Fruit fly (Drosophila melanogaster) whole organism, embryonic: Measurements from ENCODE around the gene CG11279.
A peak's percentile ranks its signal among the peaks of the same experiment; 100 is the strongest.

Experiments
- Aef1 ChIP-seq: fragments of 200-800 bp; sonication (Bioruptor generic); IDR thresholded peaks from 3 replicates; pipeline ENCODE4 v1.3.6; 2022; ENCODE audit warnings: missing biosample characterization, missing genetic modification characterization
- CG10462 ChIP-seq: fragments of 200-800 bp; sonication (Bioruptor generic); optimal IDR thresholded peaks from 2 replicates; lab custom pipeline; 2016; ENCODE audit warnings: missing biosample characterization, missing genetic modification characterization
- CG11247 ChIP-seq: fragments of 200-800 bp; sonication (Bioruptor generic); IDR thresholded peaks from 2 replicates; pipeline ENCODE4 v1.3.6; 2022; ENCODE audit warnings: missing biosample characterization, missing genetic modification characterization
- CG12219 ChIP-seq: fragments of 200-800 bp; sonication (Bioruptor generic); optimal IDR thresholded peaks from 3 replicates; lab custom pipeline; 2018; ENCODE audit warnings: missing biosample characterization, mild to moderate bottlenecking, missing genetic modification characterization
- CG12659 ChIP-seq: fragments of 200-800 bp; sonication (Bioruptor generic); optimal IDR thresholded peaks from 3 replicates; lab custom pipeline; 2017; ENCODE audit warnings: mild to moderate bottlenecking, missing biosample characterization, missing genetic modification reagents, missing genetic modification characterization
- CG12769 ChIP-seq: fragments of 200-800 bp; sonication (Bioruptor generic); optimal IDR thresholded peaks from 2 replicates; lab custom pipeline; 2019; ENCODE audit warnings: missing biosample characterization, mild to moderate bottlenecking, missing genetic modification characterization, moderate library complexity
- CG1602 ChIP-seq: fragments of 200-800 bp; sonication (Bioruptor generic); optimal IDR thresholded peaks from 3 replicates; lab custom pipeline; 2016; ENCODE audit warnings: missing biosample characterization, missing genetic modification characterization
- CG17829 ChIP-seq: fragments of 200-800 bp; optimal IDR thresholded peaks from 2 replicates; lab custom pipeline; 2019; ENCODE audit warnings: missing biosample characterization, mild to moderate bottlenecking, missing genetic modification characterization, moderate library complexity
- CG18011 ChIP-seq: fragments of 200-800 bp; sonication (Bioruptor generic); optimal IDR thresholded peaks from 2 replicates; lab custom pipeline; 2017; ENCODE audit warnings: missing biosample characterization, missing genetic modification characterization, mild to moderate bottlenecking, moderate library complexity, missing genotype
- CG18476 ChIP-seq: fragments of 200-800 bp; sonication (Bioruptor generic); optimal IDR thresholded peaks from 2 replicates; lab custom pipeline; 2016; ENCODE audit warnings: missing biosample characterization, mild to moderate bottlenecking, missing genetic modification characterization
- CG18599 ChIP-seq: fragments of 200-800 bp; sonication (Bioruptor generic); optimal IDR thresholded peaks from 3 replicates; lab custom pipeline; 2017; ENCODE audit warnings: missing biosample characterization, missing genetic modification characterization, mild to moderate bottlenecking, moderate library complexity, missing genetic modification reagents
- CG2199 ChIP-seq: fragments of 200-800 bp; sonication (Bioruptor generic); IDR thresholded peaks from 3 replicates; pipeline ENCODE4 v1.3.6; 2022; ENCODE audit warnings: missing biosample characterization, missing genetic modification characterization
- CG34376 ChIP-seq: fragments of 200-800 bp; sonication (Bioruptor generic); optimal IDR thresholded peaks from 2 replicates; lab custom pipeline; 2018; ENCODE audit warnings: missing biosample characterization, mild to moderate bottlenecking, missing genetic modification characterization
- CG4730 ChIP-seq: fragments of 200-800 bp; sonication (Bioruptor generic); IDR thresholded peaks from 2 replicates; pipeline ENCODE4 v1.3.6; 2022; ENCODE audit warnings: missing biosample characterization, missing genetic modification characterization
- CG4854 ChIP-seq: fragments of 200-800 bp; sonication (Bioruptor generic); optimal IDR thresholded peaks from 2 replicates; lab custom pipeline; 2016; ENCODE audit warnings: missing biosample characterization, missing genetic modification characterization, inconsistent platforms
- CG6765 ChIP-seq: fragments of 200-800 bp; sonication (Bioruptor generic); optimal IDR thresholded peaks from 3 replicates; lab custom pipeline; 2017; ENCODE audit warnings: missing biosample characterization, mild to moderate bottlenecking, missing genetic modification characterization
- CG6791 ChIP-seq: fragments of 200-800 bp; sonication (Bioruptor generic); IDR thresholded peaks from 3 replicates; pipeline ENCODE4 v1.3.6; 2022; ENCODE audit warnings: missing biosample characterization, missing genetic modification characterization; ENCODE audit not compliant: partially characterized antibody
- CG6854 ChIP-seq: fragments of 200-800 bp; sonication (Bioruptor generic); optimal IDR thresholded peaks from 3 replicates; lab custom pipeline; 2017; ENCODE audit warnings: missing biosample characterization, mild to moderate bottlenecking, missing genetic modification characterization
- CrebB ChIP-seq: fragments of 200-800 bp; sonication (Bioruptor generic); optimal IDR thresholded peaks from 3 replicates; lab custom pipeline; 2018; ENCODE audit warnings: missing biosample characterization, mild to moderate bottlenecking, missing genetic modification characterization
- Dbx ChIP-seq: fragments of 200-800 bp; sonication (Bioruptor generic); IDR thresholded peaks from 3 replicates; pipeline ENCODE4 v1.3.6; 2022; ENCODE audit warnings: missing biosample characterization, missing genetic modification characterization
- E2f2 ChIP-seq: fragments of 200-800 bp; sonication (Bioruptor generic); IDR thresholded peaks from 2 replicates; pipeline ENCODE4 v1.3.6; 2022; ENCODE audit warnings: missing biosample characterization, missing genetic modification characterization
- Elba2 ChIP-seq: fragments of 200-800 bp; sonication (Bioruptor generic); optimal IDR thresholded peaks from 3 replicates; lab custom pipeline; 2016; ENCODE audit warnings: missing biosample characterization, missing genetic modification characterization
- Ets65A ChIP-seq: fragments of 200-800 bp; sonication (Bioruptor generic); peaks from one replicate; lab custom pipeline; 2016; ENCODE audit warnings: missing biosample characterization, missing genetic modification characterization
- Hr51 ChIP-seq, 2 experiments: fragments of 200-800 bp; sonication (Bioruptor generic); optimal IDR thresholded peaks; 2 replicates in 1 of 2; 3 replicates in 1 of 2; lab custom pipeline; 2016 to 2018; ENCODE audit warnings: missing biosample characterization in 2 of 2, missing genetic modification characterization in 2 of 2, mild to moderate bottlenecking in 1 of 2, moderate library complexity in 1 of 2
- Hr78 ChIP-seq, 2 experiments: fragments of 200-800 bp in 1 of 2; fragments of >200 bp in 1 of 2; sonication (Bioruptor generic) in 1 of 2; optimal IDR thresholded peaks; 2 replicates each; lab custom pipeline; 2017 to 2019; ENCODE audit warnings: missing biosample characterization in 2 of 2, missing genetic modification characterization in 2 of 2, mild to moderate bottlenecking in 1 of 2, moderate library complexity in 1 of 2
- MTF-1 ChIP-seq: fragments of 200-800 bp; sonication (Bioruptor generic); optimal IDR thresholded peaks from 2 replicates; lab custom pipeline; 2018; ENCODE audit warnings: missing biosample characterization, mild to moderate bottlenecking, missing genetic modification characterization, borderline replicate concordance
- Mes4 ChIP-seq: fragments of 200-800 bp; sonication (Bioruptor generic); optimal IDR thresholded peaks from 2 replicates; lab custom pipeline; 2016; ENCODE audit warnings: missing biosample characterization, missing genetic modification characterization
- Ravus ChIP-seq: fragments of 200-800 bp; sonication (Bioruptor generic); IDR thresholded peaks from 2 replicates; pipeline ENCODE4 v1.3.6; 2022; ENCODE audit warnings: missing biosample characterization, missing genetic modification characterization
- Sox100B ChIP-seq: fragments of 200-800 bp; sonication (Bioruptor generic); optimal IDR thresholded peaks from 3 replicates; lab custom pipeline; 2018; ENCODE audit warnings: missing biosample characterization, mild to moderate bottlenecking, missing genetic modification characterization
- abd-A ChIP-seq: fragments of 200-800 bp; sonication (Bioruptor generic); optimal IDR thresholded peaks from 3 replicates; lab custom pipeline; 2019; ENCODE audit warnings: missing biosample characterization, mild to moderate bottlenecking, missing genetic modification characterization, moderate library complexity
- ac ChIP-seq: fragments of 200-800 bp; sonication (Bioruptor generic); optimal IDR thresholded peaks from 3 replicates; lab custom pipeline; 2017; ENCODE audit warnings: missing biosample characterization, mild to moderate bottlenecking, missing genetic modification characterization
- bowl ChIP-seq: fragments of 200-800 bp; sonication (Bioruptor generic); IDR thresholded peaks from 2 replicates; pipeline ENCODE4 v1.3.6; 2022; ENCODE audit warnings: missing biosample characterization, missing genetic modification characterization
- chinmo ChIP-seq: fragments of 200-800 bp; sonication (Bioruptor generic); IDR thresholded peaks from 4 replicates; pipeline ENCODE4 v1.3.6; 2022; ENCODE audit warnings: missing biosample characterization, missing genetic modification characterization; ENCODE audit not compliant: partially characterized antibody
- da ChIP-seq: fragments of 200-800 bp; sonication (Bioruptor generic); optimal IDR thresholded peaks from 2 replicates; lab custom pipeline; 2016; ENCODE audit warnings: missing biosample characterization, missing genetic modification characterization
- dpn ChIP-seq, 2 experiments: fragments of 200-800 bp; sonication (Bioruptor generic); optimal IDR thresholded peaks; 3 replicates each; lab custom pipeline; 2016; ENCODE audit warnings: missing biosample characterization in 2 of 2, missing genetic modification characterization in 2 of 2
- esg ChIP-seq: fragments of 200-800 bp; sonication (Bioruptor generic); conservative IDR thresholded peaks from 2 replicates; pipeline ENCODE4 v1.3.6; 2022; ENCODE audit warnings: missing biosample characterization, missing genetic modification characterization
- ewg ChIP-seq: fragments of 200-800 bp; sonication (Bioruptor generic); optimal IDR thresholded peaks from 3 replicates; lab custom pipeline; 2017; ENCODE audit warnings: mild to moderate bottlenecking, missing biosample characterization, missing genetic modification reagents, missing genetic modification characterization
- exex ChIP-seq: fragments of 200-800 bp; sonication (Bioruptor generic); optimal IDR thresholded peaks from 4 replicates; lab custom pipeline; 2018; ENCODE audit warnings: missing biosample characterization, mild to moderate bottlenecking, missing genetic modification characterization, moderate library complexity
- ftz-f1 ChIP-seq: fragments of 200-800 bp; sonication (Bioruptor generic); optimal IDR thresholded peaks from 2 replicates; lab custom pipeline; 2016; ENCODE audit warnings: missing biosample characterization, missing genetic modification characterization
- gro ChIP-seq: fragments of 200-800 bp; sonication (Bioruptor generic); optimal IDR thresholded peaks from 2 replicates; lab custom pipeline; 2016; ENCODE audit warnings: missing biosample characterization, missing genetic modification characterization
- gsb ChIP-seq: fragments of 200-800 bp; sonication (Bioruptor generic); IDR thresholded peaks from 2 replicates; pipeline ENCODE4 v1.3.6; 2022; ENCODE audit warnings: missing biosample characterization, missing genetic modification characterization
- hb ChIP-seq: fragments of 200-800 bp; sonication (Bioruptor generic); IDR thresholded peaks from 3 replicates; pipeline ENCODE4 v1.3.6; 2022; ENCODE audit warnings: missing biosample characterization, missing genetic modification characterization; ENCODE audit not compliant: partially characterized antibody
- mam ChIP-seq: fragments of 200-800 bp; sonication (Bioruptor generic); optimal IDR thresholded peaks from 3 replicates; lab custom pipeline; 2016; ENCODE audit warnings: missing biosample characterization, missing genetic modification characterization
- nmo ChIP-seq: fragments of 200-800 bp; sonication (Bioruptor generic); optimal IDR thresholded peaks from 2 replicates; lab custom pipeline; 2018; ENCODE audit warnings: missing biosample characterization, mild to moderate bottlenecking, missing genetic modification characterization, moderate library complexity
- org-1 ChIP-seq: fragments of 200-800 bp; sonication (Bioruptor generic); optimal IDR thresholded peaks from 2 replicates; lab custom pipeline; 2017; ENCODE audit warnings: missing biosample characterization, missing genetic modification characterization
- sc ChIP-seq, 3 experiments: fragments of >200 bp in 2 of 3; fragments of 200-800 bp in 1 of 3; sonication (Bioruptor generic) in 1 of 3; optimal IDR thresholded peaks; 2 replicates in 2 of 3; 3 replicates in 1 of 3; lab custom pipeline; 2017; ENCODE audit warnings: mild to moderate bottlenecking in 1 of 3, missing biosample characterization in 1 of 3, missing genetic modification characterization in 1 of 3, missing genetic modification reagents in 1 of 3
- sima ChIP-seq: fragments of 200-800 bp; sonication (Bioruptor generic); optimal IDR thresholded peaks from 2 replicates; lab custom pipeline; 2016; ENCODE audit warnings: missing biosample characterization, missing genetic modification characterization
- sqz ChIP-seq: fragments of 200-800 bp; sonication (Bioruptor generic); optimal IDR thresholded peaks from 3 replicates; lab custom pipeline; 2018; ENCODE audit warnings: missing biosample characterization, mild to moderate bottlenecking, missing genetic modification characterization
- sug ChIP-seq: fragments of 200-800 bp; optimal IDR thresholded peaks from 2 replicates; lab custom pipeline; 2019; ENCODE audit warnings: missing biosample characterization, mild to moderate bottlenecking, missing genetic modification characterization, moderate library complexity
- zfh1 ChIP-seq: fragments of 200-800 bp; sonication (Bioruptor generic); IDR thresholded peaks from 3 replicates; pipeline ENCODE4 v1.3.6; 2022; ENCODE audit warnings: missing biosample characterization, missing genetic modification characterization

The CG11279 gene

DNA sequence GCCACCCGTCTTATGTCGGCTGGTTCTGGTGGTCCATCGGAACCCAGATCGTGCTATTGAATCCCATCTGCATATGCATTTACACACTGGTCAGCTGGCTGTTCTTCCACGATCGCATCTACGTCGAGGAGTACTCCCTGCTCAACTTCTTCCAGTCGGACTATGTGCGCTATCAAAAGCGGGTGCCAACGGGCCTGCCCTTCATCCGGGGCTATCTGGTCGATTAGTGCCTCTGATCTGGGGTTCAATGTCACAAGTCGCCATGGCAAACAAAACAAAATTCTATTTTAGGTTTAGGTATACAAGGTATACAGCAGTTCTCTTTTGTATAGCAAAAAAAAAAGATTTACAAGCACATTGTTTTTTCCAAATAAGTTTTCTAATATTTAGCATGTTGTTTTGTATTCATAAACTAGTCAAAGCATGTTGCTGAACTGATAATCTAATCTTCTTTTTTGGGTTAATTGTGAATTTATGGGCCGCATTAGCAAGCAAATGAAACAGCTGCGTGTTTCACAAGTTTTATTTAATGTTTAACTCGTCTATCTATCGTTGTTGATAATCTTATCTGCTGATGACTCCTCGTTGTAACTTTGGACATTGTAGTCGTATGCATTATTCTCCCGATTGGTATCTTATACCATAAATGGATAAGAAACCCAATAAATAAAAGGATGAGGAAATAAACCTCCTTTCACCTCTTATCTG, 27.4 kb upstream of the CG11279 start (continued):
- TF ChIP-seq E2f2 (GFP tag; lab: Robert Waterston, UW) (no peak), CG6854 (GFP tag; lab: Kevin White, UChicago) (no peak), CG12219 (GFP tag; lab: Kevin White, UChicago) (no peak), ftz-f1 (GFP tag; lab: Kevin White, UChicago) (peak; percentile 64), exex (tag; lab: Kevin White, UChicago) (peak; percentile 74), CG6791 (GFP tag; lab: Robert Waterston, UW) (no peak), mam (GFP tag; lab: Kevin White, UChicago) (no peak), CG18011 (no peak), MTF-1 (GFP tag; lab: Kevin White, UChicago) (no peak), Elba2 (no peak), chinmo (GFP tag; lab: Robert Waterston, UW) (0 out of 4 replicates have a peak, but pooled peaks have one; percentile 71), dpn (GFP tag; optimal IDR thresholded peaks at IDR 0.05; lab: Kevin White, UChicago) (no peak), CG12659 (GFP tag; lab: Kevin White, UChicago) (no peak), CG17829 (no peak), Ravus (GFP tag; lab: Robert Waterston, UW) (no peak), sug (tag; lab: Kevin White, UChicago) (peak; percentile 44), CG4730 (no peak), abd-A (tag; lab: Kevin White, UChicago) (peak; percentile 40), CG6765 (no peak), sima (GFP tag; lab: Kevin White, UChicago) (no peak), ewg (GFP tag; lab: Kevin White, UChicago) (no peak), Dbx (GFP tag; lab: Robert Waterston, UW) (no peak), CrebB (tag; lab: Kevin White, UChicago) (no peak), CG1602 (no peak), Aef1 (GFP tag; lab: Robert Waterston, UW) (no peak), esg (GFP tag; lab: Robert Waterston, UW) (no peak), CG34376 (peak; percentile 88), sqz (GFP tag; lab: Kevin White, UChicago) (no peak), nmo (no peak), Hr51 (GFP tag; optimal IDR thresholded peaks at IDR 0.05; lab: Kevin White, UChicago) (no peak), CG4854 (no peak), CG2199 (GFP tag; lab: Robert Waterston, UW) (no peak), zfh1 (GFP tag; lab: Robert Waterston, UW) (0 out of 3 replicates have a peak, but pooled peaks have one; percentile 10), Mes4 (GFP tag; lab: Kevin White, UChicago) (no peak), gsb (GFP tag; lab: Robert Waterston, UW) (no peak), Hr78 (GFP tag; optimal IDR thresholded peaks at IDR 0.05; lab: Kevin White, UChicago) (no peak)
- TF ChIP-seq, all 482 proteins: peak for 9

DNA sequence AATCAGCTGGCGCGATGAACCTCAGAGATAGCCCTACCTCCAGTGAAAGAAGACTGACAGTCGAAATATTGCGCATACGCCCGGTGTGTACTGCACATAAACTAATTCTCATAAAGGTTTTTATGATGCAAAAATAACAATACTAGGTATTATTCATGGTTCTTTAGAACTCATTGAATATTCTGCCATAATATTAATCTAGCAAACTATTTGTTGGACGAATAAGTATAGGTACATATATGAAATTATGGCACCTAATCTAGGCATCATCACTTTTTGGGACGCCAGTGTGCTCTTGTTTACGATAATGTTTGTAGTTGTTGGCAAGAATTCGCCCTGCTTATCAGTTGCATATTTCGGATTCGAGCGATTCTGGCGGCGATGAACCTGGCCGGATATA, 25.1 kb upstream of the CG11279 start:
- no peak for TF ChIP-seq ac (GFP tag; lab: Kevin White, UChicago)
- TF ChIP-seq bowl (GFP tag; lab: Robert Waterston, UW), result 0 out of 2 replicates have a peak, but pooled peaks have one; percentile 4
- no peak for TF ChIP-seq Ets65A
- no peak for TF ChIP-seq gro
- TF ChIP-seq Sox100B, result peak; percentile 5
- peak; percentile 20 for TF ChIP-seq CG12769
- 0 out of 2 replicates have a peak, but pooled peaks have one; percentile 33 for TF ChIP-seq CG11247 (GFP tag; lab: Robert Waterston, UW)
- peak; percentile 46 for TF ChIP-seq CG18599 (GFP tag; lab: Kevin White, UChicago)
- no peak for TF ChIP-seq CG10462 (GFP tag; lab: Kevin White, UChicago)
- no peak for TF ChIP-seq da (GFP tag; lab: Kevin White, UChicago)
- TF ChIP-seq org-1, result peak; percentile 4
- TF ChIP-seq sc (optimal IDR thresholded peaks at IDR 0.05; lab: Kevin White, UChicago), result no peak
- TF ChIP-seq sc (GFP tag; optimal IDR thresholded peaks at IDR 0.05; lab: Kevin White, UChicago), result no peak
- TF ChIP-seq hb (GFP tag; lab: Robert Waterston, UW), result no peak
- no peak for TF ChIP-seq CG18476 (GFP tag; lab: Kevin White, UChicago)
